Worm (Caenorhabditis elegans) whole organism, young adult: ENCODE results near the gene fut-1.

Source experiments
- B0035.1 ChIP-seq: sonication (generic microtip); optimal IDR thresholded peaks from 2 replicates; lab custom pipeline; 2016; ENCODE audit warnings: missing genetic modification characterization, mild to moderate bottlenecking, missing compliant biosample characterization, missing genotype, missing genetic modification reagents
- B0261.1 ChIP-seq: sonication (generic microtip); optimal IDR thresholded peaks from 2 replicates; lab custom pipeline; 2016; ENCODE audit warnings: mild to moderate bottlenecking, missing genetic modification characterization, moderate library complexity, missing compliant biosample characterization
- C06A6.2 ChIP-seq: fragments of 200-800 bp; sonication (Bioruptor generic); conservative IDR thresholded peaks from 2 replicates; pipeline ENCODE4 v1.3.6; 2022; ENCODE audit warnings: missing genetic modification characterization, missing compliant biosample characterization
- F57A8.1 ChIP-seq: fragments of 200-800 bp; sonication (Bioruptor generic); optimal IDR thresholded peaks from 2 replicates; lab custom pipeline; 2018; ENCODE audit warnings: mild to moderate bottlenecking, missing genetic modification characterization, moderate library complexity, missing compliant biosample characterization
- F57C9.4 ChIP-seq: sonication (generic microtip); optimal IDR thresholded peaks from 2 replicates; lab custom pipeline; 2017; ENCODE audit warnings: mild to moderate bottlenecking, missing genetic modification characterization, missing compliant biosample characterization
- K11D2.4 ChIP-seq: fragments of 200-800 bp; sonication (Bioruptor generic); IDR thresholded peaks from 2 replicates; pipeline ENCODE4 v1.3.6; 2022; ENCODE audit warnings: missing genetic modification reagents, missing genetic modification characterization, missing compliant biosample characterization
- K12H6.12 ChIP-seq: fragments of 200-800 bp; sonication (Bioruptor generic); optimal IDR thresholded peaks from 2 replicates; lab custom pipeline; 2018; ENCODE audit warnings: mild to moderate bottlenecking, missing genetic modification characterization, missing compliant biosample characterization
- Y67H2A.10 ChIP-seq: fragments of 200-800 bp; sonication (Bioruptor generic); conservative IDR thresholded peaks from 2 replicates; pipeline ENCODE4 v1.3.6; 2022; ENCODE audit warnings: missing genetic modification reagents, missing genetic modification characterization, missing compliant biosample characterization
- Y79H2A.3 ChIP-seq: fragments of 200-800 bp; sonication (Bioruptor generic); conservative IDR thresholded peaks from 2 replicates; pipeline ENCODE4 v1.3.6; 2022; ENCODE audit warnings: missing genetic modification reagents, missing genetic modification characterization, missing compliant biosample characterization
- ZK185.1 ChIP-seq: sonication (generic microtip); optimal IDR thresholded peaks from 2 replicates; lab custom pipeline; 2016; ENCODE audit warnings: mild to moderate bottlenecking, missing genetic modification characterization, missing compliant biosample characterization; ENCODE audit not compliant: poor library complexity, severe bottlenecking
- ama-1 ChIP-seq, 3 experiments: fragments of 150-350 bp in 1 of 3; sonication (generic microtip) in 2 of 3; optimal IDR thresholded peaks; 2 replicates each; lab custom pipeline; 2014 to 2018; ENCODE audit warnings: missing biosample characterization in 2 of 3, missing genetic modification characterization in 2 of 3, missing genetic modification reagents in 2 of 3
- bed-1 ChIP-seq: fragments of 200-800 bp; sonication (Bioruptor generic); IDR thresholded peaks from 2 replicates; pipeline ENCODE4 v1.3.6; 2022; ENCODE audit warnings: missing genetic modification reagents, missing genetic modification characterization, missing compliant biosample characterization
- cebp-1 ChIP-seq, 2 experiments: fragments of 200-800 bp in 1 of 2; sonication (Bioruptor generic) in 1 of 2; sonication (generic microtip) in 1 of 2; IDR thresholded peaks in 1 of 2; optimal IDR thresholded peaks in 1 of 2; 2 replicates each; pipeline versions ENCODE4 v1.3.6 to Lab custom; 2017 to 2022; ENCODE audit warnings: missing compliant biosample characterization in 2 of 2, missing genetic modification characterization in 2 of 2, mild to moderate bottlenecking in 1 of 2, missing genetic modification reagents in 1 of 2, moderate library complexity in 1 of 2
- ceh-100 ChIP-seq: fragments of 200-800 bp; sonication (Bioruptor generic); IDR thresholded peaks from 2 replicates; pipeline ENCODE4 v1.3.6; 2022; ENCODE audit warnings: missing genetic modification reagents, missing genetic modification characterization, missing compliant biosample characterization
- ceh-27 ChIP-seq: fragments of 200-800 bp; sonication (Bioruptor generic); optimal IDR thresholded peaks from 2 replicates; lab custom pipeline; 2018; ENCODE audit warnings: mild to moderate bottlenecking, missing genetic modification characterization, moderate library complexity, missing compliant biosample characterization
- egl-18 ChIP-seq: fragments of 200-800 bp; sonication (Bioruptor generic); IDR thresholded peaks from 2 replicates; pipeline ENCODE4 v1.3.6; 2022; ENCODE audit warnings: missing genetic modification reagents, missing genetic modification characterization, missing compliant biosample characterization
- gei-17 ChIP-seq: fragments of 200-800 bp; sonication (Bioruptor generic); optimal IDR thresholded peaks from 2 replicates; lab custom pipeline; 2018; ENCODE audit warnings: mild to moderate bottlenecking, missing genetic modification characterization, missing compliant biosample characterization
- hlh-12 ChIP-seq: sonication (generic microtip); optimal IDR thresholded peaks from 2 replicates; lab custom pipeline; 2016; ENCODE audit warnings: missing genetic modification characterization, missing compliant biosample characterization
- hlh-26 ChIP-seq: fragments of 200-800 bp; sonication (Bioruptor generic); conservative IDR thresholded peaks from 2 replicates; pipeline ENCODE4 v1.3.6; 2022; ENCODE audit warnings: missing genetic modification reagents, missing genetic modification characterization, missing compliant biosample characterization
- hmg-1.2 ChIP-seq: fragments of 200-800 bp; sonication (Bioruptor generic); IDR thresholded peaks from 2 replicates; pipeline ENCODE4 v1.3.6; 2022; ENCODE audit warnings: missing genetic modification reagents, missing genetic modification characterization, missing compliant biosample characterization
- hrde-1 ChIP-seq: sonication (generic microtip); optimal IDR thresholded peaks from 2 replicates; lab custom pipeline; 2016; ENCODE audit warnings: missing genetic modification characterization, mild to moderate bottlenecking, missing compliant biosample characterization, moderate library complexity, missing genotype, missing genetic modification reagents, borderline replicate concordance
- let-607 ChIP-seq, 2 experiments: fragments of 200-800 bp in 1 of 2; sonication (Bioruptor generic) in 1 of 2; sonication (generic microtip) in 1 of 2; optimal IDR thresholded peaks; 2 replicates each; lab custom pipeline; 2016 to 2018; ENCODE audit warnings: mild to moderate bottlenecking in 2 of 2, missing compliant biosample characterization in 2 of 2, missing genetic modification characterization in 2 of 2, moderate library complexity in 2 of 2, missing genotype in 1 of 2
- lin-26 ChIP-seq: fragments of 200-800 bp; sonication (Bioruptor generic); IDR thresholded peaks from 2 replicates; pipeline ENCODE4 v1.3.6; 2022; ENCODE audit warnings: missing genetic modification reagents, missing genetic modification characterization, missing compliant biosample characterization
- lin-35 ChIP-seq, 3 experiments: fragments of 150-350 bp in 2 of 3; sonication (generic microtip) in 1 of 3; optimal IDR thresholded peaks; 2 replicates each; lab custom pipeline; 2014 to 2018; ENCODE audit warnings: missing biosample characterization in 3 of 3, missing genetic modification characterization in 3 of 3, missing genetic modification reagents in 3 of 3
- lir-1 ChIP-seq: fragments of 200-800 bp; sonication (Bioruptor generic); conservative IDR thresholded peaks from 2 replicates; pipeline ENCODE4 v1.3.6; 2022; ENCODE audit warnings: missing genetic modification reagents, missing genetic modification characterization, missing compliant biosample characterization
- madf-6 ChIP-seq: fragments of 200-800 bp; sonication (Bioruptor generic); IDR thresholded peaks from 2 replicates; pipeline ENCODE4 v1.3.6; 2022; ENCODE audit warnings: missing genetic modification reagents, missing genetic modification characterization, missing compliant biosample characterization
- madf-8 ChIP-seq: fragments of 200-800 bp; sonication (Bioruptor generic); conservative IDR thresholded peaks from 2 replicates; pipeline ENCODE4 v1.3.6; 2022; ENCODE audit warnings: missing genetic modification reagents, missing genetic modification characterization, missing compliant biosample characterization
- mcd-1 ChIP-seq: fragments of 200-800 bp; sonication (Bioruptor generic); IDR thresholded peaks from 2 replicates; pipeline ENCODE4 v1.3.6; 2022; ENCODE audit warnings: missing genetic modification reagents, missing genetic modification characterization, missing compliant biosample characterization
- nfyb-1 ChIP-seq: fragments of 200-800 bp; sonication (Bioruptor generic); IDR thresholded peaks from 2 replicates; pipeline ENCODE4 v1.3.6; 2022; ENCODE audit warnings: missing genetic modification reagents, missing genetic modification characterization, missing compliant biosample characterization
- nhr-179 ChIP-seq: sonication (generic microtip); optimal IDR thresholded peaks from 2 replicates; lab custom pipeline; 2016; ENCODE audit warnings: mild to moderate bottlenecking, missing genetic modification characterization, missing compliant biosample characterization
- nhr-80 ChIP-seq: sonication (generic microtip); optimal IDR thresholded peaks from 2 replicates; lab custom pipeline; 2016; ENCODE audit warnings: missing genetic modification characterization, missing compliant biosample characterization
- pha-4 ChIP-seq: fragments of 150-350 bp; sonication (generic microtip); optimal IDR thresholded peaks from 2 replicates; lab custom pipeline; 2014; ENCODE audit warnings: missing biosample characterization, missing genetic modification reagents, missing genetic modification characterization
- rec-8 ChIP-seq, 2 experiments: sonication (generic microtip); optimal IDR thresholded peaks; 2 replicates each; lab custom pipeline; 2016; ENCODE audit warnings: mild to moderate bottlenecking in 2 of 2, missing genetic modification characterization in 2 of 2, missing genetic modification reagents in 2 of 2, missing genotype in 2 of 2, missing biosample characterization in 1 of 2, missing compliant biosample characterization in 1 of 2, moderate library complexity in 1 of 2
- repo-1 ChIP-seq: sonication (generic microtip); optimal IDR thresholded peaks from 2 replicates; lab custom pipeline; 2017; ENCODE audit warnings: mild to moderate bottlenecking, missing genetic modification characterization, missing compliant biosample characterization
- rpc-1 ChIP-seq, 2 experiments: fragments of 150-350 bp in 1 of 2; sonication (generic microtip) in 1 of 2; optimal IDR thresholded peaks; 2 replicates each; lab custom pipeline; 2014 to 2018; ENCODE audit warnings: missing biosample characterization in 1 of 2, missing genetic modification characterization in 1 of 2, missing genetic modification reagents in 1 of 2, missing genotype in 1 of 2
- sea-2 ChIP-seq: fragments of 200-800 bp; sonication (Bioruptor generic); IDR thresholded peaks from 2 replicates; pipeline ENCODE4 v1.3.6; 2022; ENCODE audit warnings: missing genetic modification characterization, missing compliant biosample characterization
- snpc-4 ChIP-seq, 5 experiments: fragments of 150-350 bp in 1 of 5; sonication (generic microtip) in 4 of 5; optimal IDR thresholded peaks; 2 replicates each; lab custom pipeline; 2014 to 2018; ENCODE audit warnings: missing genetic modification characterization in 5 of 5, missing biosample characterization in 3 of 5, antibody characterized with exemption in 2 of 5, mild to moderate bottlenecking in 2 of 5, missing compliant biosample characterization in 2 of 5, missing genotype in 2 of 5, moderate library complexity in 2 of 5, missing genetic modification reagents in 1 of 5
- somi-1 ChIP-seq: fragments of 200-800 bp; sonication (Bioruptor generic); optimal IDR thresholded peaks from 2 replicates; lab custom pipeline; 2018; ENCODE audit warnings: mild to moderate bottlenecking, missing genetic modification characterization, missing compliant biosample characterization
- xnd-1 ChIP-seq: sonication (generic microtip); optimal IDR thresholded peaks from 2 replicates; lab custom pipeline; 2016; ENCODE audit warnings: missing genotype, missing genetic modification reagents, missing genetic modification characterization, missing compliant biosample characterization
- zfh-2 ChIP-seq: fragments of 200-800 bp; sonication (Bioruptor generic); conservative IDR thresholded peaks from 2 replicates; pipeline ENCODE4 v1.3.6; 2022; ENCODE audit warnings: missing genetic modification reagents, missing genetic modification characterization, missing compliant biosample characterization
- ztf-18 ChIP-seq: sonication (generic microtip); optimal IDR thresholded peaks from 2 replicates; lab custom pipeline; 2016; ENCODE audit warnings: missing genotype, mild to moderate bottlenecking, missing genetic modification characterization, missing compliant biosample characterization

fut-1 gene

ce11 chrII:8785875-8786274 lies 26.5 kb upstream of the fut-1 start:
- TF ChIP-seq C06A6.2 (no peak), repo-1 (tag; lab: Kevin White, UChicago) (peak; percentile 24), snpc-4 (GFP tag; optimal IDR thresholded peaks at IDR 0.05; lab: Kevin White, UChicago) (no peak), snpc-4 (tag; optimal IDR thresholded peaks at IDR 0.05; lab: Kevin White, UChicago) (peak in 1 of 4 experiments; percentile 27), ZK185.1 (tag; lab: Kevin White, UChicago) (peak; percentile 22), K12H6.12 (tag; lab: Kevin White, UChicago) (peak; percentile 26), nfyb-1 (peak; percentile 45; the same call in 1 of the 2 replicates), cebp-1 (GFP tag; IDR thresholded peaks at IDR 0.05; lab: Robert Waterston, UW) (no peak), cebp-1 (tag; optimal IDR thresholded peaks at IDR 0.05; lab: Kevin White, UChicago) (peak; percentile 21), Y67H2A.10 (GFP tag; lab: Robert Waterston, UW) (no peak), hmg-1.2 (GFP tag; lab: Robert Waterston, UW) (0 out of 2 replicates have a peak, but pooled peaks have one; percentile 6), lin-35 (GFP tag; optimal IDR thresholded peaks at IDR 0.05; lab: Kevin White, UChicago) (peak in 1 of 3 experiments; percentile 58), B0035.1 (tag; lab: Kevin White, UChicago) (no peak), B0261.1 (tag; lab: Kevin White, UChicago) (no peak), ama-1 (optimal IDR thresholded peaks at IDR 0.05; lab: Kevin White, UChicago) (no peak), ama-1 (GFP tag; optimal IDR thresholded peaks at IDR 0.05; lab: Kevin White, UChicago) (peak in 1 of 2 experiments; percentile 33)

- TF ChIP-seq pha-4 (no peak), F57C9.4 (no peak), mcd-1 (GFP tag; lab: Robert Waterston, UW) (peak; percentile 34; the same call in 1 of the 2 replicates), hlh-12 (tag; lab: Kevin White, UChicago) (no peak), ama-1 (optimal IDR thresholded peaks at IDR 0.05; lab: Kevin White, UChicago) (peak; percentile 81), ama-1 (GFP tag; optimal IDR thresholded peaks at IDR 0.05; lab: Kevin White, UChicago) (no peak), ceh-27 (GFP tag; lab: Kevin White, UChicago) (peak; percentile 24), Y79H2A.3 (GFP tag; lab: Robert Waterston, UW) (no peak), nhr-80 (tag; lab: Kevin White, UChicago) (peak; percentile 21), somi-1 (GFP tag; lab: Kevin White, UChicago) (no peak), gei-17 (GFP tag; lab: Kevin White, UChicago) (no peak), lin-26 (no peak), xnd-1 (tag; lab: Kevin White, UChicago) (no peak), K12H6.12 (tag; lab: Kevin White, UChicago) (peak; percentile 11), madf-6 (GFP tag; lab: Robert Waterston, UW) (no peak), zfh-2 (peak; percentile 92), bed-1 (no peak), B0261.1 (tag; lab: Kevin White, UChicago) (no peak), rec-8 (tag; optimal IDR thresholded peaks at IDR 0.05; lab: Kevin White, UChicago) (no peak), ceh-100 (GFP tag; lab: Robert Waterston, UW) (no peak), hlh-26 (GFP tag; lab: Robert Waterston, UW) (no peak), madf-8 (GFP tag; lab: Robert Waterston, UW) (no peak), nhr-179 (tag; lab: Kevin White, UChicago) (no peak), F57A8.1 (GFP tag; lab: Kevin White, UChicago) (no peak), hrde-1 (tag; lab: Kevin White, UChicago) (no peak), hmg-1.2 (GFP tag; lab: Robert Waterston, UW) (peak; percentile 4; the same call in 1 of the 2 replicates), cebp-1 (GFP tag; IDR thresholded peaks at IDR 0.05; lab: Robert Waterston, UW) (no peak), cebp-1 (tag; optimal IDR thresholded peaks at IDR 0.05; lab: Kevin White, UChicago) (peak; percentile 50), rpc-1 (optimal IDR thresholded peaks at IDR 0.05; lab: Kevin White, UChicago) (no peak), rpc-1 (tag; optimal IDR thresholded peaks at IDR 0.05; lab: Kevin White, UChicago) (no peak), lir-1 (GFP tag; lab: Robert Waterston, UW) (no peak), B0035.1 (tag; lab: Kevin White, UChicago) (no peak), sea-2 (GFP tag; lab: Robert Waterston, UW) (no peak), ztf-18 (tag; lab: Kevin White, UChicago) (no peak), egl-18 (no peak), let-607 (tag; optimal IDR thresholded peaks at IDR 0.05; lab: Kevin White, UChicago) (peak in 1 of 2 experiments; percentile 29), K11D2.4 (GFP tag; lab: Robert Waterston, UW) (no peak), nfyb-1 (peak; percentile 61; the same call in 1 of the 2 replicates)
Observed at ce11 chrII:8784235-8784928, 25.0 kb upstream of the fut-1 start.
